Worm (Caenorhabditis elegans) whole organism, young adult: ENCODE measurements around the gene szy-20.
A peak's percentile ranks its signal among the peaks of the same experiment; 100 is the strongest.

ENCODE experiments used
- F10E7.11 ChIP-seq: sonication (generic microtip); optimal IDR thresholded peaks from 2 replicates; lab custom pipeline; 2017; ENCODE audit warnings: mild to moderate bottlenecking, missing genetic modification characterization, moderate library complexity, missing compliant biosample characterization
- F23B12.7 ChIP-seq: sonication (generic microtip); optimal IDR thresholded peaks from 2 replicates; lab custom pipeline; 2017; ENCODE audit warnings: missing genetic modification characterization, mild to moderate bottlenecking, missing compliant biosample characterization, antibody characterized with exemption, moderate library complexity; ENCODE audit not compliant: insufficient read depth
- F37B4.10 ChIP-seq: fragments of 200-800 bp; sonication (Bioruptor generic); IDR thresholded peaks from 2 replicates; pipeline ENCODE4 v1.3.6; 2022; ENCODE audit warnings: missing genetic modification characterization, missing compliant biosample characterization
- F39B2.1 ChIP-seq: fragments of 200-800 bp; sonication (Bioruptor generic); IDR thresholded peaks from 2 replicates; pipeline ENCODE4 v1.3.6; 2022; ENCODE audit warnings: missing genetic modification reagents, missing genetic modification characterization, missing compliant biosample characterization
- F55B11.4 ChIP-seq: sonication (generic microtip); optimal IDR thresholded peaks from 2 replicates; lab custom pipeline; 2016; ENCODE audit warnings: missing compliant biosample characterization, missing genetic modification characterization, borderline replicate concordance; ENCODE audit not compliant: insufficient read depth
- F57A8.1 ChIP-seq: fragments of 200-800 bp; sonication (Bioruptor generic); optimal IDR thresholded peaks from 2 replicates; lab custom pipeline; 2018; ENCODE audit warnings: mild to moderate bottlenecking, missing genetic modification characterization, moderate library complexity, missing compliant biosample characterization
- T26A5.8 ChIP-seq: sonication (generic microtip); optimal IDR thresholded peaks from 2 replicates; lab custom pipeline; 2016; ENCODE audit warnings: missing genetic modification characterization, missing compliant biosample characterization
- Y53G8AR.9 ChIP-seq: fragments of 200-800 bp; sonication (Bioruptor generic); conservative IDR thresholded peaks from 2 replicates; pipeline ENCODE4 v1.3.6; 2022; ENCODE audit warnings: missing genetic modification reagents, missing genetic modification characterization, missing compliant biosample characterization
- Y56A3A.18 ChIP-seq: fragments of 200-800 bp; sonication (Bioruptor generic); IDR thresholded peaks from 2 replicates; pipeline ENCODE4 v1.3.6; 2022; ENCODE audit warnings: missing genetic modification reagents, missing genetic modification characterization, missing compliant biosample characterization
- Y79H2A.3 ChIP-seq: fragments of 200-800 bp; sonication (Bioruptor generic); conservative IDR thresholded peaks from 2 replicates; pipeline ENCODE4 v1.3.6; 2022; ENCODE audit warnings: missing genetic modification reagents, missing genetic modification characterization, missing compliant biosample characterization
- aptf-2 ChIP-seq: fragments of 200-800 bp; sonication (Bioruptor generic); conservative IDR thresholded peaks from 2 replicates; pipeline ENCODE4 v1.3.6; 2022; ENCODE audit warnings: missing genetic modification reagents, missing genetic modification characterization, missing compliant biosample characterization
- attf-5 ChIP-seq: fragments of 200-800 bp; sonication (Bioruptor generic); optimal IDR thresholded peaks from 2 replicates; lab custom pipeline; 2018; ENCODE audit warnings: mild to moderate bottlenecking, missing genetic modification characterization, missing compliant biosample characterization
- attf-6 ChIP-seq: fragments of 200-800 bp; sonication (Bioruptor generic); IDR thresholded peaks from 2 replicates; pipeline ENCODE4 v1.3.6; 2022; ENCODE audit warnings: missing genetic modification reagents, missing genetic modification characterization, missing compliant biosample characterization
- cebp-1 ChIP-seq, 2 experiments: fragments of 200-800 bp in 1 of 2; sonication (Bioruptor generic) in 1 of 2; sonication (generic microtip) in 1 of 2; IDR thresholded peaks in 1 of 2; optimal IDR thresholded peaks in 1 of 2; 2 replicates each; pipeline versions ENCODE4 v1.3.6 to Lab custom; 2017 to 2022; ENCODE audit warnings: missing compliant biosample characterization in 2 of 2, missing genetic modification characterization in 2 of 2, mild to moderate bottlenecking in 1 of 2, missing genetic modification reagents in 1 of 2, moderate library complexity in 1 of 2
- ceh-100 ChIP-seq: fragments of 200-800 bp; sonication (Bioruptor generic); IDR thresholded peaks from 2 replicates; pipeline ENCODE4 v1.3.6; 2022; ENCODE audit warnings: missing genetic modification reagents, missing genetic modification characterization, missing compliant biosample characterization
- ceh-27 ChIP-seq: fragments of 200-800 bp; sonication (Bioruptor generic); optimal IDR thresholded peaks from 2 replicates; lab custom pipeline; 2018; ENCODE audit warnings: mild to moderate bottlenecking, missing genetic modification characterization, moderate library complexity, missing compliant biosample characterization
- die-1 ChIP-seq: sonication (generic microtip); optimal IDR thresholded peaks from 2 replicates; lab custom pipeline; 2016; ENCODE audit warnings: missing genotype, mild to moderate bottlenecking, missing genetic modification characterization, missing compliant biosample characterization
- dox-1 ChIP-seq: fragments of 200-800 bp; sonication (Bioruptor generic); IDR thresholded peaks from 2 replicates; pipeline ENCODE4 v1.3.6; 2022; ENCODE audit warnings: missing genetic modification reagents, missing genetic modification characterization, missing compliant biosample characterization
- ekl-4 ChIP-seq: fragments of 200-800 bp; sonication (Bioruptor generic); IDR thresholded peaks from 2 replicates; pipeline ENCODE4 v1.3.6; 2022; ENCODE audit warnings: missing genetic modification reagents, missing genetic modification characterization, missing compliant biosample characterization
- him-1 ChIP-seq: sonication (generic microtip); optimal IDR thresholded peaks from 2 replicates; lab custom pipeline; 2016; ENCODE audit warnings: missing genotype, missing genetic modification reagents, missing genetic modification characterization, missing compliant biosample characterization
- hlh-26 ChIP-seq: fragments of 200-800 bp; sonication (Bioruptor generic); conservative IDR thresholded peaks from 2 replicates; pipeline ENCODE4 v1.3.6; 2022; ENCODE audit warnings: missing genetic modification reagents, missing genetic modification characterization, missing compliant biosample characterization
- hrde-1 ChIP-seq: sonication (generic microtip); optimal IDR thresholded peaks from 2 replicates; lab custom pipeline; 2016; ENCODE audit warnings: missing genetic modification characterization, mild to moderate bottlenecking, missing compliant biosample characterization, moderate library complexity, missing genotype, missing genetic modification reagents, borderline replicate concordance
- let-607 ChIP-seq, 2 experiments: fragments of 200-800 bp in 1 of 2; sonication (Bioruptor generic) in 1 of 2; sonication (generic microtip) in 1 of 2; optimal IDR thresholded peaks; 2 replicates each; lab custom pipeline; 2016 to 2018; ENCODE audit warnings: mild to moderate bottlenecking in 2 of 2, missing compliant biosample characterization in 2 of 2, missing genetic modification characterization in 2 of 2, moderate library complexity in 2 of 2, missing genotype in 1 of 2
- lin-26 ChIP-seq: fragments of 200-800 bp; sonication (Bioruptor generic); IDR thresholded peaks from 2 replicates; pipeline ENCODE4 v1.3.6; 2022; ENCODE audit warnings: missing genetic modification reagents, missing genetic modification characterization, missing compliant biosample characterization
- lsl-1 ChIP-seq: fragments of 200-800 bp; sonication (Bioruptor generic); optimal IDR thresholded peaks from 2 replicates; lab custom pipeline; 2018; ENCODE audit warnings: mild to moderate bottlenecking, missing genetic modification characterization, moderate library complexity, missing compliant biosample characterization
- mel-28 ChIP-seq: sonication (generic microtip); optimal IDR thresholded peaks from 2 replicates; lab custom pipeline; 2016; ENCODE audit warnings: borderline replicate concordance, mild to moderate bottlenecking, missing genetic modification characterization, missing compliant biosample characterization
- nhr-80 ChIP-seq: sonication (generic microtip); optimal IDR thresholded peaks from 2 replicates; lab custom pipeline; 2016; ENCODE audit warnings: missing genetic modification characterization, missing compliant biosample characterization
- rec-8 ChIP-seq, 2 experiments: sonication (generic microtip); optimal IDR thresholded peaks; 2 replicates each; lab custom pipeline; 2016; ENCODE audit warnings: mild to moderate bottlenecking in 2 of 2, missing genetic modification characterization in 2 of 2, missing genetic modification reagents in 2 of 2, missing genotype in 2 of 2, missing biosample characterization in 1 of 2, missing compliant biosample characterization in 1 of 2, moderate library complexity in 1 of 2
- unc-62 ChIP-seq: fragments of 150-350 bp; optimal IDR thresholded peaks from 2 replicates; lab custom pipeline; 2014; ENCODE audit warnings: missing biosample characterization, missing genetic modification reagents, missing genetic modification characterization
- xnd-1 ChIP-seq: sonication (generic microtip); optimal IDR thresholded peaks from 2 replicates; lab custom pipeline; 2016; ENCODE audit warnings: missing genotype, missing genetic modification reagents, missing genetic modification characterization, missing compliant biosample characterization
- zim-3 ChIP-seq: sonication (generic microtip); optimal IDR thresholded peaks from 2 replicates; lab custom pipeline; 2017; ENCODE audit warnings: mild to moderate bottlenecking, missing genetic modification characterization, moderate library complexity, missing compliant biosample characterization
- ztf-26 ChIP-seq: sonication (generic microtip); optimal IDR thresholded peaks from 2 replicates; lab custom pipeline; 2017; ENCODE audit warnings: missing genetic modification characterization, missing compliant biosample characterization
- ztf-3 ChIP-seq: fragments of 200-800 bp; sonication (Bioruptor generic); optimal IDR thresholded peaks from 2 replicates; lab custom pipeline; 2018; ENCODE audit warnings: mild to moderate bottlenecking, missing genetic modification characterization, missing compliant biosample characterization
- ztf-6 ChIP-seq: fragments of 200-800 bp; sonication (Bioruptor generic); IDR thresholded peaks from 2 replicates; pipeline ENCODE4 v1.3.6; 2022; ENCODE audit warnings: missing genetic modification reagents, missing genetic modification characterization, missing compliant biosample characterization

Gene szy-20

ce11 chrII:8997479-8997878 is 28.3 kb upstream of the szy-20 start, which contains the start of the genes F44G4.3 and tdp-1:
TSS of gene F44G4.3 (minus strand) at chrII:8997662.
TSS of gene tdp-1 (plus strand) at chrII:8997825.
- TF ChIP-seq zim-3 (tag; lab: Kevin White, UChicago), result no peak
- no peak for TF ChIP-seq F37B4.10 (GFP tag; lab: Robert Waterston, UW)
- no peak for TF ChIP-seq him-1 (tag; lab: Kevin White, UChicago)
- no peak for TF ChIP-seq ztf-3 (GFP tag; lab: Kevin White, UChicago)
- peak; percentile 2 for TF ChIP-seq attf-5 (GFP tag; lab: Kevin White, UChicago)
- peak; percentile 69 for TF ChIP-seq lsl-1 (GFP tag; lab: Kevin White, UChicago)

ce11 chrII:8996064-8996463 is 26.9 kb upstream of the szy-20 start, which contains the start of gene ndub-2:
TSS of gene ndub-2 (plus strand) at chrII:8996364.
- TF ChIP-seq Y79H2A.3 (GFP tag; lab: Robert Waterston, UW) (no peak), mel-28 (no peak), F10E7.11 (tag; lab: Kevin White, UChicago) (no peak), zim-3 (tag; lab: Kevin White, UChicago) (no peak)
- TF ChIP-seq, all 124 proteins: peak for 0

ce11 chrII:8994336-8994735 is 25.2 kb upstream of the szy-20 start, which contains the start of gene F44G4.1:
TSS of gene F44G4.1 (plus strand) at chrII:8994636.
- peak; percentile 48; the same call in 1 of the 2 replicates for TF ChIP-seq Y53G8AR.9
- TF ChIP-seq attf-6 (GFP tag; lab: Robert Waterston, UW), result no peak

ce11 chrII:8992780-8993179 is 23.6 kb upstream of the szy-20 start, which contains the start of gene ooc-5:
TSS of gene ooc-5 (plus strand) at chrII:8993160.
- peak; percentile 8 for TF ChIP-seq lsl-1 (GFP tag; lab: Kevin White, UChicago)
- TF ChIP-seq T26A5.8 (tag; lab: Kevin White, UChicago), result no peak

ce11 chrII:8991602-8992001 is 22.5 kb upstream of the szy-20 start:
- TF ChIP-seq nhr-80 (tag; lab: Kevin White, UChicago) (peak; percentile 78), dox-1 (GFP tag; lab: Robert Waterston, UW) (peak; percentile 31; the same call in 1 of the 2 replicates), cebp-1 (GFP tag; IDR thresholded peaks at IDR 0.05; lab: Robert Waterston, UW) (no peak), cebp-1 (tag; optimal IDR thresholded peaks at IDR 0.05; lab: Kevin White, UChicago) (peak; percentile 8), Y56A3A.18 (GFP tag; lab: Robert Waterston, UW) (no peak)

ce11 chrII:8990267-8990666 is 21.1 kb upstream of the szy-20 start:
- TF ChIP-seq nhr-80 (tag; lab: Kevin White, UChicago) (peak; percentile 35), lin-26 (GFP tag; lab: Robert Waterston, UW) (no peak), attf-5 (GFP tag; lab: Kevin White, UChicago) (peak; percentile 24), let-607 (tag; optimal IDR thresholded peaks at IDR 0.05; lab: Kevin White, UChicago) (no peak), ztf-6 (GFP tag; lab: Robert Waterston, UW) (no peak), cebp-1 (GFP tag; IDR thresholded peaks at IDR 0.05; lab: Robert Waterston, UW) (peak; percentile 63; the same call in 1 of the 2 replicates), cebp-1 (tag; optimal IDR thresholded peaks at IDR 0.05; lab: Kevin White, UChicago) (peak; percentile 80), xnd-1 (tag; lab: Kevin White, UChicago) (no peak), unc-62 (GFP tag; lab: Kevin White, UChicago) (peak; percentile 80)

- TF ChIP-seq die-1 (tag; lab: Kevin White, UChicago) (no peak), F57A8.1 (GFP tag; lab: Kevin White, UChicago) (no peak), T26A5.8 (tag; lab: Kevin White, UChicago) (no peak), F55B11.4 (no peak), him-1 (tag; lab: Kevin White, UChicago) (no peak), ztf-26 (tag; lab: Kevin White, UChicago) (no peak), ceh-27 (no peak), hlh-26 (GFP tag; lab: Robert Waterston, UW) (no peak), ceh-100 (GFP tag; lab: Robert Waterston, UW) (no peak), rec-8 (tag; optimal IDR thresholded peaks at IDR 0.05; lab: Kevin White, UChicago) (no peak), ekl-4 (GFP tag; lab: Robert Waterston, UW) (no peak), aptf-2 (GFP tag; lab: Robert Waterston, UW) (no peak), F23B12.7 (tag; lab: Kevin White, UChicago) (no peak), hrde-1 (tag; lab: Kevin White, UChicago) (no peak), F39B2.1 (GFP tag; lab: Robert Waterston, UW) (no peak)
Measured at ce11 chrII:8989444-8989843, 20.3 kb upstream of the szy-20 start, which contains the start of gene C18E9.9. TSS of gene C18E9.9 (minus strand) at chrII:8989544.
